Fruit fly (Drosophila melanogaster): ENCODE measurements around the gene t.

t gene

dm6 chrX:9255964-9256520 is 33.0 kb upstream of the t start, which contains the start of gene ric8a (continued):
- TF ChIP-seq pnt (GFP tag; optimal IDR thresholded peaks at IDR 0.05), result no peak
- peak; percentile 34 for TF ChIP-seq CG10267 (tag; optimal IDR thresholded peaks at IDR 0.05)
- TF ChIP-seq unc-4 (GFP tag; IDR thresholded peaks at IDR 0.05; ENCODE audit: partially characterized antibody), result peak; percentile 76
- TF ChIP-seq sqz (GFP tag; optimal IDR thresholded peaks at IDR 0.05), result peak; percentile 61
- TF ChIP-seq row (GFP tag; IDR thresholded peaks at IDR 0.05), result peak; percentile 85
- TF ChIP-seq CG6791 (GFP tag; IDR thresholded peaks at IDR 0.05; ENCODE audit: partially characterized antibody), result peak; percentile 86
- peak; percentile 12; the same call in 1 of the 4 replicates for TF ChIP-seq Gug (GFP tag; IDR thresholded peaks at IDR 0.05)
- TF ChIP-seq inv (GFP tag; IDR thresholded peaks at IDR 0.05; ENCODE audit: partially characterized antibody), result peak; percentile 76
- no peak for TF ChIP-seq Oli (tag; optimal IDR thresholded peaks at IDR 0.05)
- TF ChIP-seq grau (tag; optimal IDR thresholded peaks at IDR 0.05), result peak; percentile 27
- TF ChIP-seq Atf6 (GFP tag; IDR thresholded peaks at IDR 0.05), result no peak
- peak; percentile 81 for TF ChIP-seq BEAF-32 (GFP tag; optimal IDR thresholded peaks at IDR 0.05)
- peak; percentile 43; the same call in 1 of the 2 replicates for TF ChIP-seq CG32532 (GFP tag; IDR thresholded peaks at IDR 0.05)
- TF ChIP-seq sna (GFP tag; IDR thresholded peaks at IDR 0.05; ENCODE audit: partially characterized antibody), result peak; percentile 72; the same call in 1 of the 2 replicates
- peak; percentile 21 for TF ChIP-seq CG2116 (GFP tag; optimal IDR thresholded peaks at IDR 0.05)
- TF ChIP-seq Elba2 (GFP tag; optimal IDR thresholded peaks at IDR 0.05), result peak; percentile 36
- peak; percentile 54 for TF ChIP-seq tna (GFP tag; IDR thresholded peaks at IDR 0.05; ENCODE audit: partially characterized antibody)
- TF ChIP-seq Dll (GFP tag; IDR thresholded peaks at IDR 0.05; ENCODE audit: partially characterized antibody), result peak; percentile 76
- TF ChIP-seq CG9817 (tag; optimal IDR thresholded peaks at IDR 0.05), result peak; percentile 13
- peak; percentile 85 for TF ChIP-seq knrl (GFP tag; IDR thresholded peaks at IDR 0.05; ENCODE audit: partially characterized antibody)
- TF ChIP-seq CG14710 (tag; optimal IDR thresholded peaks at IDR 0.05), result peak; percentile 67
- peak; percentile 75 for TF ChIP-seq vnd (GFP tag; IDR thresholded peaks at IDR 0.05; ENCODE audit: partially characterized antibody)
- TF ChIP-seq ftz-f1 (GFP tag; optimal IDR thresholded peaks at IDR 0.05), result no peak
- TF ChIP-seq CG3163 (GFP tag; optimal IDR thresholded peaks at IDR 0.05), result no peak
- peak; percentile 30 for TF ChIP-seq CG2129 (GFP tag; IDR thresholded peaks at IDR 0.05; ENCODE audit: partially characterized antibody)
- TF ChIP-seq CG16813 (GFP tag; IDR thresholded peaks at IDR 0.05; ENCODE audit: partially characterized antibody), result peak; percentile 85
- TF ChIP-seq CG8290 (GFP tag; optimal IDR thresholded peaks at IDR 0.05), result peak; percentile 29
- TF ChIP-seq CG8290 (tag; optimal IDR thresholded peaks at IDR 0.05), result no peak
- TF ChIP-seq CG9932 (GFP tag; IDR thresholded peaks at IDR 0.05), result peak; percentile 59
- TF ChIP-seq Sry-δ (GFP tag; optimal IDR thresholded peaks at IDR 0.05), result peak; percentile 51
- peak; percentile 70 for TF ChIP-seq CG9797 (GFP tag; optimal IDR thresholded peaks at IDR 0.05)
- peak; percentile 51; the same call in 1 of the 3 replicates for TF ChIP-seq CG7963 (GFP tag; IDR thresholded peaks at IDR 0.05; ENCODE audit: partially characterized antibody)
- TF ChIP-seq CG10321 (GFP tag; IDR thresholded peaks at IDR 0.05), result no peak
- TF ChIP-seq CG9609 (GFP tag; optimal IDR thresholded peaks at IDR 0.05), result no peak
- peak; percentile 32 for TF ChIP-seq Abd-B (GFP tag; optimal IDR thresholded peaks at IDR 0.05)
- TF ChIP-seq hbn (GFP tag; IDR thresholded peaks at IDR 0.05; ENCODE audit: partially characterized antibody), result peak; percentile 75
- TF ChIP-seq Opbp (GFP tag; IDR thresholded peaks at IDR 0.05; ENCODE audit: partially characterized antibody), result peak; percentile 86
- no peak for TF ChIP-seq sc (optimal IDR thresholded peaks at IDR 0.05)
- TF ChIP-seq sc (GFP tag; optimal IDR thresholded peaks at IDR 0.05), result no peak
- TF ChIP-seq Max (GFP tag; optimal IDR thresholded peaks at IDR 0.05), result no peak
- TF ChIP-seq CG34224 (GFP tag; IDR thresholded peaks at IDR 0.05; ENCODE audit: partially characterized antibody), result peak; percentile 66
- TF ChIP-seq CG8924 (tag; optimal IDR thresholded peaks at IDR 0.05), result peak; percentile 35

Data from whole organism, embryonic.